Worm (Caenorhabditis elegans) whole organism, L1 larva: ENCODE data around the gene D1054.9.

Source experiments
- alr-1 ChIP-seq: fragments of 200-800 bp; sonication (Bioruptor generic); optimal IDR thresholded peaks from 2 replicates; lab custom pipeline; 2018; ENCODE audit warnings: borderline replicate concordance, mild to moderate bottlenecking, missing genetic modification characterization, missing compliant biosample characterization
- ama-1 ChIP-seq: fragments of 150-350 bp; optimal IDR thresholded peaks from 2 replicates; lab custom pipeline; 2014
- ceh-82 ChIP-seq, 3 experiments: fragments of 150-350 bp in 1 of 3; sonication (generic microtip) in 2 of 3; optimal IDR thresholded peaks; 2 replicates each; lab custom pipeline; 2014 to 2017; ENCODE audit warnings: missing biosample characterization in 3 of 3, missing genetic modification characterization in 3 of 3
- elt-3 ChIP-seq, 6 experiments: fragments of 150-350 bp in 1 of 6; sonication (generic microtip); optimal IDR thresholded peaks; 2 replicates each; lab custom pipeline; 2017 to 2018; ENCODE audit warnings: missing biosample characterization in 6 of 6, missing genetic modification characterization in 6 of 6, inconsistent platforms in 1 of 6
- fkh-4 ChIP-seq: sonication (generic microtip); optimal IDR thresholded peaks from 2 replicates; lab custom pipeline; 2016; ENCODE audit warnings: missing compliant biosample characterization, missing genetic modification characterization, borderline replicate concordance
- lin-13 ChIP-seq: fragments of 150-350 bp; optimal IDR thresholded peaks from 2 replicates; lab custom pipeline; 2014; ENCODE audit warnings: missing biosample characterization, missing genetic modification reagents, missing genetic modification characterization
- nhr-11 ChIP-seq: fragments of 150-350 bp; optimal IDR thresholded peaks from 2 replicates; lab custom pipeline; 2014; ENCODE audit warnings: missing biosample characterization, missing genetic modification characterization
- nhr-77 ChIP-seq: fragments of 150-350 bp; optimal IDR thresholded peaks from 2 replicates; lab custom pipeline; 2014; ENCODE audit warnings: missing biosample characterization, missing genetic modification characterization
- nhr-84 ChIP-seq: sonication (generic microtip); optimal IDR thresholded peaks from 2 replicates; lab custom pipeline; 2017; ENCODE audit warnings: missing biosample characterization, missing genetic modification characterization
- nhr-90 ChIP-seq: sonication (generic microtip); optimal IDR thresholded peaks from 2 replicates; lab custom pipeline; 2016; ENCODE audit warnings: mild to moderate bottlenecking, missing genetic modification characterization, missing compliant biosample characterization; ENCODE audit not compliant: poor library complexity
- snpc-4 ChIP-seq: fragments of 150-350 bp; optimal IDR thresholded peaks from 2 replicates; lab custom pipeline; 2014; ENCODE audit warnings: missing biosample characterization, missing genetic modification characterization
- unc-130 ChIP-seq: fragments of 150-350 bp; optimal IDR thresholded peaks from 2 replicates; lab custom pipeline; 2017; ENCODE audit warnings: missing biosample characterization, missing genetic modification characterization, inconsistent platforms
- unc-62 ChIP-seq: fragments of 150-350 bp; optimal IDR thresholded peaks from 2 replicates; lab custom pipeline; 2014; ENCODE audit warnings: missing biosample characterization, missing genetic modification reagents, missing genetic modification characterization

ce11 chrV:10756698-10757097 is 34.2 kb downstream of the D1054.9 start, which contains the start of gene irld-6:
- TF ChIP-seq unc-130, result no peak
- TF ChIP-seq fkh-4 (tag; lab: Kevin White, UChicago), result no peak
- no peak for TF ChIP-seq ceh-82 (tag; optimal IDR thresholded peaks at IDR 0.05; lab: Kevin White, UChicago)
- TF ChIP-seq unc-62 (GFP tag; lab: Kevin White, UChicago), result no peak
- no peak for TF ChIP-seq elt-3 (tag; optimal IDR thresholded peaks at IDR 0.05; lab: Kevin White, UChicago)
- no peak for TF ChIP-seq nhr-90
- no peak for TF ChIP-seq nhr-84 (tag; lab: Kevin White, UChicago)
- no peak for TF ChIP-seq snpc-4 (tag; lab: Kevin White, UChicago)
- TF ChIP-seq nhr-11 (tag; lab: Kevin White, UChicago), result no peak
- no peak for TF ChIP-seq alr-1 (tag; lab: Kevin White, UChicago)
- TF ChIP-seq ama-1, result no peak
- TF ChIP-seq nhr-77 (tag; lab: Kevin White, UChicago), result no peak
- TF ChIP-seq lin-13, result no peak
